Worm (Caenorhabditis elegans) whole organism, young adult: ENCODE measurements around the gene K10G6.9.

Source experiments
- hmg-20 ChIP-seq: fragments of 200-800 bp; sonication (Bioruptor generic); IDR thresholded peaks from 2 replicates; pipeline ENCODE4 v1.3.6; 2022; ENCODE audit warnings: missing genetic modification reagents, missing genetic modification characterization, missing compliant biosample characterization
- pbrm-1 ChIP-seq: fragments of 200-800 bp; sonication (Bioruptor generic); IDR thresholded peaks from 2 replicates; pipeline ENCODE4 v1.3.6; 2022; ENCODE audit warnings: missing genetic modification reagents, missing genetic modification characterization, missing compliant biosample characterization
- sea-2 ChIP-seq: fragments of 200-800 bp; sonication (Bioruptor generic); IDR thresholded peaks from 2 replicates; pipeline ENCODE4 v1.3.6; 2022; ENCODE audit warnings: missing genetic modification characterization, missing compliant biosample characterization
- snpc-3.4 ChIP-seq: sonication (generic microtip); optimal IDR thresholded peaks from 2 replicates; lab custom pipeline; 2017; ENCODE audit warnings: missing genetic modification characterization, mild to moderate bottlenecking, missing compliant biosample characterization, antibody characterized with exemption, moderate library complexity, missing genotype, missing genetic modification reagents
- unc-62 ChIP-seq: fragments of 150-350 bp; optimal IDR thresholded peaks from 2 replicates; lab custom pipeline; 2014; ENCODE audit warnings: missing biosample characterization, missing genetic modification reagents, missing genetic modification characterization

ce11 chrII:4004614-4005013 lies 32.6 kb downstream of the K10G6.9 start, which contains the start of gene ephx-1:
- TF ChIP-seq sea-2, result no peak
- no peak for TF ChIP-seq hmg-20 (GFP tag; lab: Robert Waterston, UW)
- no peak for TF ChIP-seq snpc-3.4
- no peak for TF ChIP-seq unc-62 (GFP tag; lab: Kevin White, UChicago)
- no peak for TF ChIP-seq pbrm-1 (GFP tag; lab: Robert Waterston, UW)
